Fruit fly (Drosophila melanogaster) whole organism, adult: ENCODE data around the gene Hrb98DE.

Experiments
- CG11617 ChIP-seq: fragments of 200-800 bp; sonication (Bioruptor generic); optimal IDR thresholded peaks from 2 replicates; lab custom pipeline; 2017; ENCODE audit warnings: mild to moderate bottlenecking, missing biosample characterization, missing genetic modification reagents, missing genetic modification characterization
- CG12768 ChIP-seq: fragments of 200-800 bp; sonication (Bioruptor generic); optimal IDR thresholded peaks from 2 replicates; lab custom pipeline; 2017; ENCODE audit warnings: missing biosample characterization, missing genetic modification characterization, mild to moderate bottlenecking, moderate library complexity, missing genetic modification reagents
- CG14711 ChIP-seq: fragments of 200-800 bp; sonication (Bioruptor generic); optimal IDR thresholded peaks from 2 replicates; lab custom pipeline; 2018; ENCODE audit warnings: missing biosample characterization, mild to moderate bottlenecking, missing genetic modification characterization, moderate library complexity
- CG1620 ChIP-seq: fragments of 200-800 bp; sonication (Bioruptor generic); optimal IDR thresholded peaks from 2 replicates; lab custom pipeline; 2016; ENCODE audit warnings: missing biosample characterization, missing genetic modification characterization
- CG33017 ChIP-seq: fragments of 200-800 bp; sonication (Bioruptor generic); optimal IDR thresholded peaks from 2 replicates; lab custom pipeline; 2018; ENCODE audit warnings: missing biosample characterization, mild to moderate bottlenecking, missing genetic modification characterization, moderate library complexity
- CG5204 ChIP-seq: fragments of 200-800 bp; sonication (Bioruptor generic); optimal IDR thresholded peaks from 2 replicates; lab custom pipeline; 2016; ENCODE audit warnings: missing biosample characterization, missing genetic modification characterization
- CG7045 ChIP-seq: fragments of 200-800 bp; sonication (Bioruptor generic); optimal IDR thresholded peaks from 2 replicates; lab custom pipeline; 2017; ENCODE audit warnings: missing biosample characterization, mild to moderate bottlenecking, missing genetic modification characterization
- CG7101 ChIP-seq: fragments of 200-800 bp; sonication (Bioruptor generic); optimal IDR thresholded peaks from 2 replicates; lab custom pipeline; 2018; ENCODE audit warnings: missing biosample characterization, mild to moderate bottlenecking, missing genetic modification characterization, moderate library complexity
- Clk ChIP-seq: fragments of 200-800 bp; sonication (Bioruptor generic); optimal IDR thresholded peaks from 2 replicates; lab custom pipeline; 2017; ENCODE audit warnings: missing biosample characterization, missing genetic modification characterization
- Crg-1 ChIP-seq: fragments of 200-800 bp; sonication (Bioruptor generic); optimal IDR thresholded peaks from 2 replicates; lab custom pipeline; 2016; ENCODE audit warnings: missing biosample characterization, missing genetic modification characterization
- Hr96 ChIP-seq: fragments of 200-800 bp; sonication (Bioruptor generic); optimal IDR thresholded peaks from 2 replicates; lab custom pipeline; 2016; ENCODE audit warnings: missing biosample characterization, missing genetic modification characterization
- Mnt ChIP-seq: fragments of 200-800 bp; sonication (Bioruptor generic); optimal IDR thresholded peaks from 2 replicates; lab custom pipeline; 2016; ENCODE audit warnings: missing biosample characterization, mild to moderate bottlenecking, missing genetic modification characterization
- bab1 ChIP-seq: fragments of 200-800 bp; sonication (Bioruptor generic); optimal IDR thresholded peaks from 3 replicates; lab custom pipeline; 2019; ENCODE audit warnings: missing biosample characterization, mild to moderate bottlenecking, missing genetic modification characterization, moderate library complexity
- cic ChIP-seq: fragments of 200-800 bp; sonication (Bioruptor generic); optimal IDR thresholded peaks from 2 replicates; lab custom pipeline; 2017; ENCODE audit warnings: missing biosample characterization, mild to moderate bottlenecking, missing genetic modification characterization, moderate library complexity
- cnc ChIP-seq, 2 experiments: fragments of >200 bp; optimal IDR thresholded peaks; 2 replicates each; lab custom pipeline; 2017
- kay ChIP-seq: fragments of 200-800 bp; sonication (Bioruptor generic); peaks from one replicate; lab custom pipeline; 2016; ENCODE audit warnings: missing biosample characterization, missing genetic modification characterization, borderline replicate concordance
- ovo ChIP-seq: fragments of 200-800 bp; sonication (Bioruptor generic); optimal IDR thresholded peaks from 2 replicates; lab custom pipeline; 2016; ENCODE audit warnings: missing biosample characterization, missing genetic modification characterization
- pad ChIP-seq: fragments of 200-800 bp; sonication (Bioruptor generic); optimal IDR thresholded peaks from 3 replicates; lab custom pipeline; 2017; ENCODE audit warnings: missing biosample characterization, missing genetic modification characterization, mild to moderate bottlenecking, moderate library complexity, missing genetic modification reagents
- tj ChIP-seq: fragments of 200-800 bp; sonication (Bioruptor generic); optimal IDR thresholded peaks from 3 replicates; lab custom pipeline; 2017; ENCODE audit warnings: missing biosample characterization, mild to moderate bottlenecking, missing genetic modification characterization, moderate library complexity
- toe ChIP-seq: fragments of 200-800 bp; sonication (Bioruptor generic); optimal IDR thresholded peaks from 2 replicates; lab custom pipeline; 2016; ENCODE audit warnings: missing biosample characterization, missing genetic modification characterization

The Hrb98DE gene

DNA sequence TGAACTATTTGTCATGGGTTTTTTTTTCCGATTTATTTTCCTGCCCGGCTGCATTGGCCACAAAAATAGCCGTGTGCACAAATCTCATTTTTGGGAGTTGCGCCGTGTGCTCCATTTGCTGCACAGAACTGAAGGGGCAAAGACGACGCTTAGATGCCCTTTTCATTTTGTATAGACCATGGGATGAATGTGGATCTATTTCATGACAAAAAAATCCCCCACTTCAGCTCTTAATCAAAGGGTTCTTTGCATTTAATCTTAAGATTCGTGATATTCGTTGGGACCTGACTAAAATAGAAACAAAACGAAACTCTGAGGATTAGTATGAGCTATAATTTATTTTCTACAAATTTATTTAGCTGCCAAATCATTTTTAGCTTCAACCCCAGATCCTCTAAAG, 30.5 kb downstream of the Hrb98DE start:
- no peak for TF ChIP-seq pad (GFP tag; lab: Kevin White, UChicago)

DNA sequence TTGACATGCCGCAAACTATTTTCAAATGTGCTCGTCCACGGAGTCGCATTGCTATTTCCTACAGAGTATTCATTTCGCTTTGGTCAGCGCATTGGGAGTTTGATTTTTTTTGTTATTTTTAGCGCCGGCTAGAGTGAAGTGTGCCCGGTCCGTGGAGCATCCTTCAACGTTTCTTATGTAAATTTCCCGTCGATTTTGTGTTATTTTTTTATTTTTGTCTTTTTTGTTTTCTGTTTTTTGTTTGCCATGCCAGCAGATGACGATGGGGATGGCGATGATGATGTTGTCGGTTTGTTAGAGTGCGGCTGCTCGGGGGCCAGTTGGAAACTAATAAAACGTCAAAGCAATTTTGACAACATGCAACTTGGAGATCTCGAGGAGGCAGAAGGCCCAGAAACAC, 31.2 kb downstream of the Hrb98DE start:
- TF ChIP-seq toe (GFP tag; lab: Kevin White, UChicago) (no peak), bab1 (GFP tag; lab: Kevin White, UChicago) (no peak), Crg-1 (no peak), tj (GFP tag; lab: Kevin White, UChicago) (no peak), CG7045 (GFP tag; lab: Kevin White, UChicago) (no peak), CG7101 (tag; lab: Kevin White, UChicago) (no peak)

DNA sequence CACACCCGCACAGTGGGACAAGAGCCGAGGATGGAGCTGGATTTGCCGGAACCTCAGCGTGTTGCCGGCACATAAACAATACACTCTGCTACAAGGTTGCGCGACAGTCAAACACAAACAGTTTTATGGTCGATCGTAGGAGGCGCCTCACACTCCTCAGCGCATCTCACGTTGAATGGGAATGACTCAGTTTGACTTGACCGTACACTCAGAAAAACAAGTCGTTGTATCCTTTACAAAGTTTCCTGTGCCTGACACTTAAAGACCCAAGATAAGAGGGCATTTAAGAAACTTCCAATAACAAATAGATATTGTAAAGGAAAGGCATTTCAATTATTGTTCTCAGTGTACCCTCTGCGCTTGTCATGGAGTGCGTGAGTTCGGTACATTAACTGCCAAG, 32.1 kb downstream of the Hrb98DE start:
- TF ChIP-seq Crg-1 (no peak), CG11617 (GFP tag; lab: Kevin White, UChicago) (no peak), Mnt (GFP tag; lab: Kevin White, UChicago) (no peak), Hr96 (GFP tag; lab: Kevin White, UChicago) (no peak), CG5204 (GFP tag; lab: Kevin White, UChicago) (no peak), cic (GFP tag; lab: Kevin White, UChicago) (no peak), toe (GFP tag; lab: Kevin White, UChicago) (no peak), CG1620 (no peak), ovo (GFP tag; lab: Kevin White, UChicago) (no peak), CG12768 (GFP tag; lab: Kevin White, UChicago) (no peak)

DNA sequence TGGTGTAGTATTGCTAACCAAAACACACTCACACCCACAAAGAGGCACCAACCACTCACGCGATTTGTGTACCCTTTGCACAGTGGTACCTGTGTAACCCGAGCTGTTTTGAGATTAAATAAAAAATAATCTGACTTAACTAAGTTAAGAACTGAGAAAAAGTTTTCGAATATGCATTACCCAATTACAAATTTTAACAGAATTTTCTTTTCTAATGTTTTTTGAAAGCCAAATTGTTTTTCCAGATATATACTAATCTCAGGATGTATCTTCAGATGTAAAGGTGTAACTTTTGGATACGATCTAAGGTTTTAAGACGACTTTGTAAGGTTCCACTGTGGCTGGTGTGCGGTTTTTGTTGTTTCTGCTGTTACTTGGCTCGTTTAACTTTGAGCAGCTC, 34.1 kb downstream of the Hrb98DE start:
- peak; percentile 12 for TF ChIP-seq tj (GFP tag; lab: Kevin White, UChicago)
- no peak for TF ChIP-seq Clk (GFP tag; lab: Kevin White, UChicago)
- no peak for TF ChIP-seq CG11617 (GFP tag; lab: Kevin White, UChicago)
- peak; percentile 18 for TF ChIP-seq CG14711 (tag; lab: Kevin White, UChicago)
- no peak for TF ChIP-seq CG1620
- no peak for TF ChIP-seq CG12768 (GFP tag; lab: Kevin White, UChicago)
- peak; percentile 75 for TF ChIP-seq bab1 (GFP tag; lab: Kevin White, UChicago)
- no peak for TF ChIP-seq toe (GFP tag; lab: Kevin White, UChicago)
- no peak for TF ChIP-seq kay (GFP tag; lab: Kevin White, UChicago)
- TF ChIP-seq CG7101 (tag; lab: Kevin White, UChicago): peak; percentile 32
- TF ChIP-seq Crg-1: no peak
- no peak for TF ChIP-seq CG5204 (GFP tag; lab: Kevin White, UChicago)
- no peak for TF ChIP-seq pad (GFP tag; lab: Kevin White, UChicago)
- TF ChIP-seq cic (GFP tag; lab: Kevin White, UChicago): no peak
- TF ChIP-seq CG33017 (tag; lab: Kevin White, UChicago): peak; percentile 10

DNA sequence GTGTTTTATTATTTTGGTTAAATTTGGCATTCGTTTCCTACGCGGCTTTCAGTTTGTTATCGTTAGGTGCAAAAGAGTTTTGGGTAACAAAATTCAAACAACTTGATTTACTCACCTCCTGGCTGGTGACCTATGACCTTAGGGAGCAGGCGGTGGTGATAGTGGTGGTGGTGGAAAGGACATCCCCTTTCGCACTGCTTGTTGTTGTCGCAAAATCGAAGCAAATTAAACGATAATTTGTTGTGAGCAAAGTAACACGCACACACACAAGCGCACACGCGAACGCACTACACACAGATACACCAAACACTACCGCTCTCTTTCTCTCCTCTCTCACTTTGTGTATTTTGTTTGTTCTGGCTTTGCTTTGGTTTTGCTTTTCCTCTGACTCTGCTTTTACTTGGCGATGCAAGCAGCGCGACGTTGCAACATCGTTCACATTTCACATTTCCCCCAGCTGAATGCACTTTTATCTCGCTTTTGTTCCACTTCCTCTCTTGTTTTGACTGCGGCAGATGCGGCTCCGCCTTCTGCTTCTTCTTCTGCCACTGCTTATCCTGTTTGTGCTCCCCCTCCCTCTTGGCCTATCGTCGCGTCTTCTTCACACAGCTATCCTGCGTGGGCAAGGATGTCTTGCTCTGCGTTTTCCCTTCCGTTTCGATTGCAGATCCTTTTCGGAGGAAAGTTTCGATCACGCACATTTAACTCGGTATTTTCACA, 34.8 kb downstream of the Hrb98DE start:
- TF ChIP-seq Clk (GFP tag; lab: Kevin White, UChicago): no peak
- no peak for TF ChIP-seq CG12768 (GFP tag; lab: Kevin White, UChicago)
- no peak for TF ChIP-seq bab1 (GFP tag; lab: Kevin White, UChicago)
- peak; percentile 10 for TF ChIP-seq tj (GFP tag; lab: Kevin White, UChicago)
- no peak for TF ChIP-seq CG14711 (tag; lab: Kevin White, UChicago)

DNA sequence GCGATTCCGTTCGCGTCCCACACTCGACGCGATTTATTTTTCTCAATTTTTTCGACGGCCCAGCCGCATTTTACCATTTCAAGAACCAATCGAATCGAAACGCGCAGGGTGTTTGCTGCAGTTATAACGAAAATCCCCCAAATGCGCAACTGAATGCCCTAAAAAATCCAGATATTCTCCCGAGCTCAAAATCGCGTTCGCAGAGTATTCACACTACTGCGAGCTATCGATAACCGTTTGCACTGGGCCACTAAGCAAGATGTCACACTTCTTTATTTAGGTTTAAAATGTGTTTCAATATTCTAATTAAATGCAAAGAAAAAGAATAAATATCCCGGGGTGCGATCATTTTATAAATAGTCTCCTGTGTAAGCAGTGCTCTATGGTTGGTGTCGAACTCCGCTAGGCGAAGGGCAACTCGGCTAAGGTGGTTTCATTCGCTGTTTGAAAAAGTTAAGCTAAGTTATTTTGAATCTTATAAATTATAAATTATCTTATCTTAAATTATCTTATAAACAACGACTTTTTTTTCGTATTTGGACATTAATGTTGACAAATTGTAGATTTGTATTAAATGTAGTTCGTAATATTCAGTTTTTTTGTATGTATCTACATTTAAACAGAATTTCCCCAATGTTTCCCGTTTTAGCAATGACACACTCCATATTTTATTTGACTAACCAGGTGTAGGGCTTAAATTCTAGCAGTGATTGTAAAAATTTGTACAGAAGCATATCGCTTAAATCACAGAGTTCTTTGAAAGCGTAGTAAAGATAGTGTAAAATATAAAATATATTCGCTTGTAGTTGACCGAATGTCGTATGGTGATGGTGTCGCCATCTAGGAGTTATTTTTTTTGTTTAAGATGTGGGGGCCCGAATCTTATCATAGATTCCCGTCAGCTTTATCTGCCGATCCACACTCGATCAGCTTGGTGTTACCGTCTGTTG, 35.6 kb downstream of the Hrb98DE start, which contains the start of gene CG10011:
Gene CG10011 (minus strand): TSS at position 119 of the 950 bp plus-strand sequence.
- TF ChIP-seq CG1620 (no peak), CG7101 (tag; lab: Kevin White, UChicago) (no peak), CG11617 (GFP tag; lab: Kevin White, UChicago) (no peak), pad (GFP tag; lab: Kevin White, UChicago) (no peak), ovo (GFP tag; lab: Kevin White, UChicago) (no peak), Hr96 (GFP tag; lab: Kevin White, UChicago) (no peak), Mnt (GFP tag; lab: Kevin White, UChicago) (no peak), CG33017 (tag; lab: Kevin White, UChicago) (no peak), CG5204 (GFP tag; lab: Kevin White, UChicago) (no peak), Clk (GFP tag; lab: Kevin White, UChicago) (no peak), CG7045 (GFP tag; lab: Kevin White, UChicago) (no peak), CG14711 (tag; lab: Kevin White, UChicago) (no peak), cnc (optimal IDR thresholded peaks at IDR 0.05; lab: Kevin White, UChicago) (no peak), tj (GFP tag; lab: Kevin White, UChicago) (no peak), bab1 (GFP tag; lab: Kevin White, UChicago) (no peak), cic (GFP tag; lab: Kevin White, UChicago) (no peak), toe (GFP tag; lab: Kevin White, UChicago) (no peak), kay (GFP tag; lab: Kevin White, UChicago) (no peak), CG12768 (GFP tag; lab: Kevin White, UChicago) (no peak)
